Worm (Caenorhabditis elegans) whole organism, young adult: Measurements from ENCODE around the gene pnc-1.
"Not testable (repeated sequence)": the region's sequence is repeated elsewhere in the genome, so short reads cannot be mapped to it uniquely, and the experiment has no call there.

Experiments used
- D2030.7 ChIP-seq: fragments of 200-800 bp; sonication (Bioruptor generic); IDR thresholded peaks from 2 replicates; pipeline ENCODE4 v1.3.6; 2022; ENCODE audit warnings: missing genetic modification reagents, missing genetic modification characterization, missing compliant biosample characterization
- Y67H2A.10 ChIP-seq: fragments of 200-800 bp; sonication (Bioruptor generic); conservative IDR thresholded peaks from 2 replicates; pipeline ENCODE4 v1.3.6; 2022; ENCODE audit warnings: missing genetic modification reagents, missing genetic modification characterization, missing compliant biosample characterization
- Y79H2A.3 ChIP-seq: fragments of 200-800 bp; sonication (Bioruptor generic); conservative IDR thresholded peaks from 2 replicates; pipeline ENCODE4 v1.3.6; 2022; ENCODE audit warnings: missing genetic modification reagents, missing genetic modification characterization, missing compliant biosample characterization
- ama-1 ChIP-seq, 3 experiments: fragments of 150-350 bp in 1 of 3; sonication (generic microtip) in 2 of 3; optimal IDR thresholded peaks; 2 replicates each; lab custom pipeline; 2014 to 2018; ENCODE audit warnings: missing biosample characterization in 2 of 3, missing genetic modification characterization in 2 of 3, missing genetic modification reagents in 2 of 3
- aptf-3 ChIP-seq: fragments of 200-800 bp; sonication (Bioruptor generic); IDR thresholded peaks from 2 replicates; pipeline ENCODE4 v1.3.6; 2022; ENCODE audit warnings: missing genetic modification characterization, missing compliant biosample characterization
- ceh-91 ChIP-seq: fragments of 200-800 bp; sonication (Bioruptor generic); IDR thresholded peaks from 2 replicates; pipeline ENCODE4 v1.3.6; 2022; ENCODE audit warnings: missing genetic modification reagents, missing genetic modification characterization, missing compliant biosample characterization
- ekl-4 ChIP-seq: fragments of 200-800 bp; sonication (Bioruptor generic); IDR thresholded peaks from 2 replicates; pipeline ENCODE4 v1.3.6; 2022; ENCODE audit warnings: missing genetic modification reagents, missing genetic modification characterization, missing compliant biosample characterization
- ets-4 ChIP-seq: fragments of 200-800 bp; sonication (Bioruptor generic); optimal IDR thresholded peaks from 2 replicates; lab custom pipeline; 2018; ENCODE audit warnings: mild to moderate bottlenecking, missing genetic modification characterization, missing compliant biosample characterization
- mes-4 ChIP-seq: sonication (generic microtip); optimal IDR thresholded peaks from 2 replicates; lab custom pipeline; 2016; ENCODE audit warnings: missing genotype, missing genetic modification characterization, missing compliant biosample characterization
- snpc-4 ChIP-seq, 5 experiments: fragments of 150-350 bp in 1 of 5; sonication (generic microtip) in 4 of 5; optimal IDR thresholded peaks; 2 replicates each; lab custom pipeline; 2014 to 2018; ENCODE audit warnings: missing genetic modification characterization in 5 of 5, missing biosample characterization in 3 of 5, antibody characterized with exemption in 2 of 5, mild to moderate bottlenecking in 2 of 5, missing compliant biosample characterization in 2 of 5, missing genotype in 2 of 5, moderate library complexity in 2 of 5, missing genetic modification reagents in 1 of 5
- ztf-22 ChIP-seq: fragments of 200-800 bp; sonication (Bioruptor generic); optimal IDR thresholded peaks from 2 replicates; lab custom pipeline; 2018; ENCODE audit warnings: mild to moderate bottlenecking, missing genetic modification characterization, moderate library complexity, missing compliant biosample characterization
- ztf-28 ChIP-seq: fragments of 200-800 bp; sonication (Bioruptor generic); IDR thresholded peaks from 2 replicates; pipeline ENCODE4 v1.3.6; 2022; ENCODE audit warnings: missing genetic modification reagents, missing genetic modification characterization, missing compliant biosample characterization

DNA sequence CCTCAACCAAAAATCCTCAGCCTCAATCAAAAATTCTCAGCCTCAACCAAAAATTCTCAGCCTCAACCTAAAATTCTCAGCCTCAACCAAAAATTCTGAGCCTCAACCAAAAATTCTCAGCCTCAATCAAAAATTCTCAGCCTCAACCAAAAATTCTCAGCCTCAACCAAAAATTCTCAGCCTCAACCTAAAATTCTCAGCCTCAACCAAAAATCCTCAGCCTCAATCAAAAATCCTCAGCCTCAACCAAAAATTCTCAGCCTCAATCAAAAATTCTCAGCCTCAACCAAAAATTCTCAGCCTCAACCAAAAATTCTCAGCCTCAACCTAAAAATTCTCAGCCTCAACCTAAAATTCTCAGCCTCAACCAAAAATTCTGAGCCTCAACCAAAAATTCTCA is 31.4 kb downstream of the pnc-1 start:
- not testable (repeated sequence) for TF ChIP-seq Y67H2A.10; ceh-91 (GFP tag; lab: Robert Waterston, UW); mes-4 (tag; lab: Kevin White, UChicago); ama-1 (optimal IDR thresholded peaks at IDR 0.05; lab: Kevin White, UChicago); ama-1 (GFP tag; optimal IDR thresholded peaks at IDR 0.05; lab: Kevin White, UChicago); Y79H2A.3 (GFP tag; lab: Robert Waterston, UW); ets-4; ztf-22 (GFP tag; lab: Kevin White, UChicago); snpc-4 (GFP tag; optimal IDR thresholded peaks at IDR 0.05; lab: Kevin White, UChicago); snpc-4 (tag; optimal IDR thresholded peaks at IDR 0.05; lab: Kevin White, UChicago); aptf-3 (GFP tag; lab: Robert Waterston, UW); ekl-4; ztf-28 (GFP tag; lab: Robert Waterston, UW)
- TF ChIP-seq D2030.7 = peak; percentile 44
